Fruit fly (Drosophila melanogaster) whole organism, embryonic: Measurements from ENCODE around the gene CG5846.

ENCODE experiments used
- ATbp ChIP-seq: fragments of 200-800 bp; sonication (Bioruptor generic); optimal IDR thresholded peaks from 2 replicates; lab custom pipeline; 2017; ENCODE audit warnings: missing biosample characterization, mild to moderate bottlenecking, missing genetic modification characterization, missing genetic modification reagents
- CG10274 ChIP-seq: fragments of 200-800 bp; sonication (Bioruptor generic); optimal IDR thresholded peaks from 3 replicates; lab custom pipeline; 2017; ENCODE audit warnings: missing biosample characterization, mild to moderate bottlenecking, missing genetic modification characterization
- CG11398 ChIP-seq: fragments of 200-800 bp; sonication (Bioruptor generic); optimal IDR thresholded peaks from 2 replicates; lab custom pipeline; 2016; ENCODE audit warnings: missing biosample characterization, missing genetic modification characterization
- CG12071 ChIP-seq: fragments of 200-800 bp; sonication (Bioruptor generic); optimal IDR thresholded peaks from 3 replicates; lab custom pipeline; 2018; ENCODE audit warnings: missing biosample characterization, mild to moderate bottlenecking, missing genetic modification characterization
- CG14710 ChIP-seq: fragments of 200-800 bp; sonication (Bioruptor generic); optimal IDR thresholded peaks from 3 replicates; lab custom pipeline; 2019; ENCODE audit warnings: missing biosample characterization, mild to moderate bottlenecking, missing genetic modification characterization, moderate library complexity
- CG15269 ChIP-seq: fragments of 200-800 bp; sonication (Bioruptor generic); optimal IDR thresholded peaks from 2 replicates; lab custom pipeline; 2018; ENCODE audit warnings: missing biosample characterization, mild to moderate bottlenecking, missing genetic modification characterization, moderate library complexity
- CG1529 ChIP-seq: fragments of 200-800 bp; sonication (Bioruptor generic); optimal IDR thresholded peaks from 3 replicates; lab custom pipeline; 2018; ENCODE audit warnings: missing biosample characterization, missing genetic modification characterization
- CG15479 ChIP-seq: fragments of 200-800 bp; sonication (Bioruptor generic); optimal IDR thresholded peaks from 3 replicates; lab custom pipeline; 2019; ENCODE audit warnings: missing biosample characterization, mild to moderate bottlenecking, missing genetic modification characterization, moderate library complexity
- CG18476 ChIP-seq: fragments of 200-800 bp; sonication (Bioruptor generic); optimal IDR thresholded peaks from 2 replicates; lab custom pipeline; 2016; ENCODE audit warnings: missing biosample characterization, mild to moderate bottlenecking, missing genetic modification characterization
- CG2120 ChIP-seq: fragments of 200-800 bp; sonication (Bioruptor generic); optimal IDR thresholded peaks from 3 replicates; lab custom pipeline; 2016; ENCODE audit warnings: missing biosample characterization, missing genetic modification characterization
- CG2199 ChIP-seq: fragments of 200-800 bp; sonication (Bioruptor generic); IDR thresholded peaks from 3 replicates; pipeline ENCODE4 v1.3.6; 2022; ENCODE audit warnings: missing biosample characterization, missing genetic modification characterization
- CG2889 ChIP-seq: fragments of 200-800 bp; sonication (Bioruptor generic); IDR thresholded peaks from 3 replicates; pipeline ENCODE4 v1.3.6; 2022; ENCODE audit warnings: missing biosample characterization, missing genetic modification characterization
- CG31365 ChIP-seq: fragments of 200-800 bp; sonication (Bioruptor generic); optimal IDR thresholded peaks from 2 replicates; lab custom pipeline; 2018; ENCODE audit warnings: missing biosample characterization, mild to moderate bottlenecking, missing genetic modification characterization
- CG3281 ChIP-seq: fragments of 200-800 bp; sonication (Bioruptor generic); optimal IDR thresholded peaks from 3 replicates; lab custom pipeline; 2017; ENCODE audit warnings: missing biosample characterization, mild to moderate bottlenecking, missing genetic modification characterization
- CG4360 ChIP-seq: fragments of 200-800 bp; sonication (Bioruptor generic); IDR thresholded peaks from 2 replicates; pipeline ENCODE4 v1.3.6; 2022; ENCODE audit warnings: missing biosample characterization, missing genetic modification characterization
- CG4617 ChIP-seq: fragments of 200-800 bp; sonication (Bioruptor generic); optimal IDR thresholded peaks from 3 replicates; lab custom pipeline; 2016; ENCODE audit warnings: missing biosample characterization, missing genetic modification characterization, borderline replicate concordance
- CG7271 ChIP-seq: fragments of 200-800 bp; sonication (Bioruptor generic); optimal IDR thresholded peaks from 2 replicates; lab custom pipeline; 2018; ENCODE audit warnings: missing biosample characterization, mild to moderate bottlenecking, missing genetic modification characterization, moderate library complexity
- CG7556 ChIP-seq: fragments of 200-800 bp; sonication (Bioruptor generic); optimal IDR thresholded peaks from 2 replicates; lab custom pipeline; 2017; ENCODE audit warnings: missing biosample characterization, mild to moderate bottlenecking, missing genetic modification characterization
- CG8388 ChIP-seq: fragments of 200-800 bp; sonication (Bioruptor generic); optimal IDR thresholded peaks from 2 replicates; lab custom pipeline; 2019; ENCODE audit warnings: missing biosample characterization, mild to moderate bottlenecking, missing genetic modification characterization, moderate library complexity
- CkIIα-i1 ChIP-seq: fragments of 200-800 bp; sonication (Bioruptor generic); IDR thresholded peaks from 2 replicates; pipeline ENCODE4 v1.3.6; 2022; ENCODE audit warnings: missing biosample characterization, missing genetic modification characterization
- CoRest ChIP-seq: fragments of 200-800 bp; sonication (Bioruptor generic); optimal IDR thresholded peaks from 3 replicates; lab custom pipeline; 2018; ENCODE audit warnings: missing biosample characterization, mild to moderate bottlenecking, missing genetic modification characterization, moderate library complexity
- E2f2 ChIP-seq: fragments of 200-800 bp; sonication (Bioruptor generic); IDR thresholded peaks from 2 replicates; pipeline ENCODE4 v1.3.6; 2022; ENCODE audit warnings: missing biosample characterization, missing genetic modification characterization
- Fer3 ChIP-seq: fragments of 200-800 bp; sonication (Bioruptor generic); optimal IDR thresholded peaks from 2 replicates; lab custom pipeline; 2018; ENCODE audit warnings: missing biosample characterization, mild to moderate bottlenecking, missing genetic modification characterization, moderate library complexity
- H2.0 ChIP-seq: fragments of 200-800 bp; sonication (Bioruptor generic); IDR thresholded peaks from 2 replicates; pipeline ENCODE4 v1.3.6; 2022; ENCODE audit warnings: missing biosample characterization, missing genetic modification characterization
- Hr51 ChIP-seq, 2 experiments: fragments of 200-800 bp; sonication (Bioruptor generic); optimal IDR thresholded peaks; 2 replicates in 1 of 2; 3 replicates in 1 of 2; lab custom pipeline; 2016 to 2018; ENCODE audit warnings: missing biosample characterization in 2 of 2, missing genetic modification characterization in 2 of 2, mild to moderate bottlenecking in 1 of 2, moderate library complexity in 1 of 2
- Hr78 ChIP-seq, 2 experiments: fragments of 200-800 bp in 1 of 2; fragments of >200 bp in 1 of 2; sonication (Bioruptor generic) in 1 of 2; optimal IDR thresholded peaks; 2 replicates each; lab custom pipeline; 2017 to 2019; ENCODE audit warnings: missing biosample characterization in 2 of 2, missing genetic modification characterization in 2 of 2, mild to moderate bottlenecking in 1 of 2, moderate library complexity in 1 of 2
- Hsf ChIP-seq: fragments of 200-800 bp; sonication (Bioruptor generic); optimal IDR thresholded peaks from 3 replicates; lab custom pipeline; 2016; ENCODE audit warnings: missing biosample characterization, missing genetic modification characterization
- NFAT ChIP-seq: fragments of 200-800 bp; sonication (Bioruptor generic); IDR thresholded peaks from 2 replicates; pipeline ENCODE4 v1.3.6; 2022; ENCODE audit warnings: missing biosample characterization, missing genetic modification characterization
- NfI ChIP-seq: fragments of 200-800 bp; sonication (Bioruptor generic); optimal IDR thresholded peaks from 3 replicates; lab custom pipeline; 2018; ENCODE audit warnings: missing biosample characterization, mild to moderate bottlenecking, missing genetic modification characterization, moderate library complexity
- Poxn ChIP-seq: fragments of 200-800 bp; sonication (Bioruptor generic); IDR thresholded peaks from 2 replicates; pipeline ENCODE4 v1.3.6; 2022; ENCODE audit warnings: missing biosample characterization, missing genetic modification characterization
- Sin3A ChIP-seq: fragments of >200 bp; optimal IDR thresholded peaks from 2 replicates; lab custom pipeline; 2018
- Sox102F ChIP-seq: fragments of 200-800 bp; sonication (Bioruptor generic); optimal IDR thresholded peaks from 2 replicates; lab custom pipeline; 2018; ENCODE audit warnings: missing biosample characterization, mild to moderate bottlenecking, missing genetic modification characterization, moderate library complexity
- ato ChIP-seq: fragments of 200-800 bp; sonication (Bioruptor generic); IDR thresholded peaks from 2 replicates; pipeline ENCODE4 v1.3.6; 2022; ENCODE audit warnings: missing biosample characterization, missing genetic modification characterization; ENCODE audit not compliant: partially characterized antibody
- croc ChIP-seq: fragments of 200-800 bp; sonication (Bioruptor generic); conservative IDR thresholded peaks from 3 replicates; pipeline ENCODE4 v1.3.6; 2022; ENCODE audit warnings: missing biosample characterization, missing genetic modification characterization
- crol ChIP-seq: fragments of 200-800 bp; sonication (Bioruptor generic); IDR thresholded peaks from 2 replicates; pipeline ENCODE4 v1.3.6; 2022; ENCODE audit warnings: missing biosample characterization, missing genetic modification characterization
- gfzf ChIP-seq: fragments of 200-800 bp; sonication (Bioruptor generic); optimal IDR thresholded peaks from 2 replicates; lab custom pipeline; 2016; ENCODE audit warnings: missing biosample characterization, mild to moderate bottlenecking, missing genetic modification characterization, moderate library complexity
- hkb ChIP-seq, 2 experiments: fragments of 200-800 bp in 1 of 2; fragments of >200 bp in 1 of 2; sonication (Bioruptor generic) in 1 of 2; IDR thresholded peaks in 1 of 2; optimal IDR thresholded peaks in 1 of 2; 2 replicates each; pipeline versions ENCODE4 v1.3.6 to Lab custom; 2017 to 2022; ENCODE audit warnings: missing biosample characterization in 1 of 2, missing genetic modification characterization in 1 of 2
- lab ChIP-seq: fragments of 200-800 bp; sonication (Bioruptor generic); optimal IDR thresholded peaks from 3 replicates; lab custom pipeline; 2017; ENCODE audit warnings: missing biosample characterization, missing genetic modification characterization, mild to moderate bottlenecking, moderate library complexity, missing genetic modification reagents
- oc ChIP-seq: fragments of 200-800 bp; sonication (Bioruptor generic); optimal IDR thresholded peaks from 2 replicates; lab custom pipeline; 2018; ENCODE audit warnings: missing biosample characterization, mild to moderate bottlenecking, missing genetic modification characterization, moderate library complexity
- otp ChIP-seq: fragments of 200-800 bp; sonication (Bioruptor generic); IDR thresholded peaks from 3 replicates; pipeline ENCODE4, ENCODE4 v1.3.6; 2022; ENCODE audit warnings: missing biosample characterization, missing genetic modification characterization
- pum ChIP-seq: fragments of 200-800 bp; sonication (Bioruptor generic); optimal IDR thresholded peaks from 2 replicates; lab custom pipeline; 2016; ENCODE audit warnings: missing biosample characterization, missing genetic modification characterization
- sna ChIP-seq: fragments of 200-800 bp; sonication (Bioruptor generic); IDR thresholded peaks from 2 replicates; pipeline ENCODE4 v1.3.6; 2022; ENCODE audit warnings: missing biosample characterization, missing genetic modification characterization; ENCODE audit not compliant: partially characterized antibody
- sqz ChIP-seq: fragments of 200-800 bp; sonication (Bioruptor generic); optimal IDR thresholded peaks from 3 replicates; lab custom pipeline; 2018; ENCODE audit warnings: missing biosample characterization, mild to moderate bottlenecking, missing genetic modification characterization
- sr ChIP-seq: fragments of 200-800 bp; sonication (Bioruptor generic); IDR thresholded peaks from 3 replicates; pipeline ENCODE4 v1.3.6; 2022; ENCODE audit warnings: missing biosample characterization, missing genetic modification characterization
- trem ChIP-seq: fragments of 200-800 bp; optimal IDR thresholded peaks from 3 replicates; lab custom pipeline; 2019; ENCODE audit warnings: missing biosample characterization, mild to moderate bottlenecking, missing genetic modification characterization, moderate library complexity
- twi ChIP-seq: fragments of 200-800 bp; optimal IDR thresholded peaks from 2 replicates; lab custom pipeline; 2019; ENCODE audit warnings: missing biosample characterization, mild to moderate bottlenecking, missing genetic modification characterization, moderate library complexity
- tx ChIP-seq: fragments of 200-800 bp; sonication (Bioruptor generic); optimal IDR thresholded peaks from 2 replicates; lab custom pipeline; 2016; ENCODE audit warnings: missing biosample characterization, missing genetic modification characterization
- unpg ChIP-seq: fragments of 200-800 bp; sonication (Bioruptor generic); optimal IDR thresholded peaks from 3 replicates; lab custom pipeline; 2018; ENCODE audit warnings: missing biosample characterization, mild to moderate bottlenecking, missing genetic modification characterization, moderate library complexity
- zfh1 ChIP-seq: fragments of 200-800 bp; sonication (Bioruptor generic); IDR thresholded peaks from 3 replicates; pipeline ENCODE4 v1.3.6; 2022; ENCODE audit warnings: missing biosample characterization, missing genetic modification characterization

CG5846 gene

dm6 chr2L:9988201-9988990 lies 31.4 kb upstream of the CG5846 start:
- TF ChIP-seq crol (GFP tag; lab: Robert Waterston, UW) (peak; percentile 57; the same call in 1 of the 2 replicates), NfI (no peak), CG1529 (no peak), pum (GFP tag; lab: Kevin White, UChicago) (no peak), CG2120 (GFP tag; lab: Kevin White, UChicago) (no peak), hkb (optimal IDR thresholded peaks at IDR 0.05; lab: Kevin White, UChicago) (no peak), hkb (GFP tag; IDR thresholded peaks at IDR 0.05; lab: Robert Waterston, UW) (no peak), sna (no peak), CG2889 (GFP tag; lab: Robert Waterston, UW) (no peak), CG18476 (GFP tag; lab: Kevin White, UChicago) (no peak), NFAT (GFP tag; lab: Robert Waterston, UW) (no peak), croc (no peak), otp (GFP tag; lab: Robert Waterston, UW) (no peak), Hsf (GFP tag; lab: Kevin White, UChicago) (no peak), CG7271 (tag; lab: Kevin White, UChicago) (no peak), tx (no peak), Fer3 (tag; lab: Kevin White, UChicago) (no peak), CG12071 (GFP tag; lab: Kevin White, UChicago) (no peak), CG7556 (no peak), Sox102F (GFP tag; lab: Kevin White, UChicago) (no peak), oc (tag; lab: Kevin White, UChicago) (no peak), lab (GFP tag; lab: Kevin White, UChicago) (no peak), zfh1 (no peak), Poxn (no peak), sr (no peak), CG31365 (tag; lab: Kevin White, UChicago) (no peak), Sin3A (lab: Kevin White, UChicago) (no peak), sqz (GFP tag; lab: Kevin White, UChicago) (peak; percentile 5), CG10274 (GFP tag; lab: Kevin White, UChicago) (no peak), twi (tag; lab: Kevin White, UChicago) (peak; percentile 98), CG3281 (GFP tag; lab: Kevin White, UChicago) (no peak), CG2199 (peak; percentile 57; the same call in 1 of the 3 replicates), CoRest (tag; lab: Kevin White, UChicago) (no peak), CG4617 (GFP tag; lab: Kevin White, UChicago) (no peak), ato (GFP tag; lab: Robert Waterston, UW) (no peak), CG14710 (tag; lab: Kevin White, UChicago) (no peak), CG15479 (peak; percentile 99), Hr78 (GFP tag; optimal IDR thresholded peaks at IDR 0.05; lab: Kevin White, UChicago) (no peak), CG15269 (tag; lab: Kevin White, UChicago) (no peak), CG4360 (peak; percentile 27; the same call in 1 of the 2 replicates), CG11398 (no peak), gfzf (GFP tag; lab: Kevin White, UChicago) (no peak), CkIIα-i1 (no peak), H2.0 (GFP tag; lab: Robert Waterston, UW) (no peak), E2f2 (no peak), trem (tag; lab: Kevin White, UChicago) (no peak), unpg (no peak), CG8388 (GFP tag; lab: Kevin White, UChicago) (no peak), Hr51 (GFP tag; optimal IDR thresholded peaks at IDR 0.05; lab: Kevin White, UChicago) (no peak), ATbp (GFP tag; lab: Kevin White, UChicago) (no peak)
